Fruit fly (Drosophila melanogaster) whole organism, prepupa: ENCODE results near the gene cni.
A peak's percentile ranks its signal among the peaks of the same experiment; 100 is the strongest.

Experiments used
- Blimp-1 ChIP-seq: fragments of 200-800 bp; sonication (Bioruptor generic); optimal IDR thresholded peaks from 3 replicates; lab custom pipeline; 2017; ENCODE audit warnings: missing biosample characterization, missing genetic modification characterization, mild to moderate bottlenecking, moderate library complexity, missing genetic modification reagents
- CG10631 ChIP-seq: fragments of 200-800 bp; sonication (Bioruptor generic); optimal IDR thresholded peaks from 2 replicates; lab custom pipeline; 2016; ENCODE audit warnings: missing biosample characterization, missing genetic modification characterization
- CG10669 ChIP-seq: fragments of 200-800 bp; sonication (Bioruptor generic); optimal IDR thresholded peaks from 3 replicates; lab custom pipeline; 2018; ENCODE audit warnings: missing biosample characterization, mild to moderate bottlenecking, missing genetic modification characterization, moderate library complexity
- CG11762 ChIP-seq: fragments of 200-800 bp; sonication (Bioruptor generic); optimal IDR thresholded peaks from 3 replicates; lab custom pipeline; 2016; ENCODE audit warnings: missing biosample characterization, missing genetic modification characterization; ENCODE audit not compliant: insufficient read depth
- CG11902 ChIP-seq: fragments of 200-800 bp; sonication (Bioruptor generic); optimal IDR thresholded peaks from 3 replicates; lab custom pipeline; 2016; ENCODE audit warnings: missing biosample characterization, missing genetic modification characterization
- CG1621 ChIP-seq: fragments of 200-800 bp; sonication (Bioruptor generic); optimal IDR thresholded peaks from 3 replicates; lab custom pipeline; 2018; ENCODE audit warnings: missing biosample characterization, mild to moderate bottlenecking, missing genetic modification characterization
- CG16779 ChIP-seq: fragments of 200-800 bp; sonication (Bioruptor generic); optimal IDR thresholded peaks from 3 replicates; lab custom pipeline; 2017; ENCODE audit warnings: missing biosample characterization, mild to moderate bottlenecking, missing genetic modification characterization
- CG3032 ChIP-seq: fragments of 200-800 bp; optimal IDR thresholded peaks from 2 replicates; lab custom pipeline; 2019; ENCODE audit warnings: missing biosample characterization, mild to moderate bottlenecking, missing genetic modification characterization, moderate library complexity
- CG31627 ChIP-seq: fragments of 200-800 bp; sonication (Bioruptor generic); optimal IDR thresholded peaks from 3 replicates; lab custom pipeline; 2016; ENCODE audit warnings: missing biosample characterization, missing genetic modification characterization
- CG32006 ChIP-seq: fragments of 200-800 bp; sonication (Bioruptor generic); optimal IDR thresholded peaks from 3 replicates; lab custom pipeline; 2017; ENCODE audit warnings: missing biosample characterization, mild to moderate bottlenecking, missing genetic modification characterization
- CG34406 ChIP-seq: fragments of 200-800 bp; sonication (Bioruptor generic); optimal IDR thresholded peaks from 3 replicates; lab custom pipeline; 2016; ENCODE audit warnings: missing biosample characterization, missing genetic modification characterization
- CG3919 ChIP-seq: fragments of 200-800 bp; sonication (Bioruptor generic); optimal IDR thresholded peaks from 3 replicates; lab custom pipeline; 2016; ENCODE audit warnings: missing biosample characterization, missing genetic modification characterization
- CG4318 ChIP-seq: fragments of 200-800 bp; sonication (Bioruptor generic); optimal IDR thresholded peaks from 3 replicates; lab custom pipeline; 2017; ENCODE audit warnings: missing biosample characterization, mild to moderate bottlenecking, missing genetic modification characterization
- CG6163 ChIP-seq: fragments of 200-800 bp; sonication (Bioruptor generic); IDR thresholded peaks from 3 replicates; pipeline ENCODE4 v1.3.6; 2022; ENCODE audit warnings: missing biosample characterization, missing genetic modification characterization
- CG6276 ChIP-seq: fragments of 200-800 bp; sonication (Bioruptor generic); optimal IDR thresholded peaks from 2 replicates; lab custom pipeline; 2017; ENCODE audit warnings: missing biosample characterization, mild to moderate bottlenecking, missing genetic modification characterization
- CG6808 ChIP-seq: fragments of 200-800 bp; sonication (Bioruptor generic); optimal IDR thresholded peaks from 3 replicates; lab custom pipeline; 2017; ENCODE audit warnings: missing biosample characterization, missing genetic modification characterization, mild to moderate bottlenecking, moderate library complexity, missing genetic modification reagents
- CG7368 ChIP-seq: fragments of 200-800 bp; sonication (Bioruptor generic); optimal IDR thresholded peaks from 3 replicates; lab custom pipeline; 2016; ENCODE audit warnings: missing biosample characterization, missing genetic modification characterization
- CG8119 ChIP-seq: fragments of 200-800 bp; sonication (Bioruptor generic); IDR thresholded peaks from 3 replicates; pipeline ENCODE4 v1.3.6; 2022; ENCODE audit warnings: missing biosample characterization, missing genetic modification characterization
- CG8319 ChIP-seq: fragments of 200-800 bp; sonication (Bioruptor generic); optimal IDR thresholded peaks from 3 replicates; lab custom pipeline; 2016; ENCODE audit warnings: missing biosample characterization, missing genetic modification characterization
- CG8632 ChIP-seq: fragments of 200-800 bp; sonication (Bioruptor generic); optimal IDR thresholded peaks from 3 replicates; lab custom pipeline; 2016; ENCODE audit warnings: missing biosample characterization, missing genetic modification characterization
- Eip75B ChIP-seq: fragments of 200-800 bp; sonication (Bioruptor generic); optimal IDR thresholded peaks from 3 replicates; lab custom pipeline; 2016; ENCODE audit warnings: missing biosample characterization, missing genetic modification characterization
- Eip78C ChIP-seq: fragments of 200-800 bp; sonication (Bioruptor generic); peaks from one replicate; lab custom pipeline; 2016; ENCODE audit warnings: missing biosample characterization, missing genetic modification characterization
- Eip93F ChIP-seq: fragments of 200-800 bp; sonication (Bioruptor generic); optimal IDR thresholded peaks from 2 replicates; lab custom pipeline; 2016; ENCODE audit warnings: missing biosample characterization, mild to moderate bottlenecking, missing genetic modification characterization
- Ets21C ChIP-seq: fragments of 200-800 bp; sonication (Bioruptor generic); optimal IDR thresholded peaks from 3 replicates; lab custom pipeline; 2016; ENCODE audit warnings: missing biosample characterization, missing genetic modification characterization
- Hr4 ChIP-seq: fragments of 200-800 bp; sonication (Bioruptor generic); optimal IDR thresholded peaks from 3 replicates; lab custom pipeline; 2016; ENCODE audit warnings: missing biosample characterization, missing genetic modification characterization
- Lpt ChIP-seq: fragments of 200-800 bp; sonication (Bioruptor generic); optimal IDR thresholded peaks from 3 replicates; lab custom pipeline; 2016; ENCODE audit warnings: missing biosample characterization, missing genetic modification characterization
- Met ChIP-seq: fragments of 200-800 bp; sonication (Bioruptor generic); optimal IDR thresholded peaks from 3 replicates; lab custom pipeline; 2016; ENCODE audit warnings: missing biosample characterization, missing genetic modification characterization
- OdsH ChIP-seq: fragments of 200-800 bp; sonication (Bioruptor generic); optimal IDR thresholded peaks from 3 replicates; lab custom pipeline; 2016; ENCODE audit warnings: missing biosample characterization, missing genetic modification characterization
- Smox ChIP-seq: fragments of 200-800 bp; sonication (Bioruptor generic); optimal IDR thresholded peaks from 3 replicates; lab custom pipeline; 2016; ENCODE audit warnings: missing biosample characterization, missing genetic modification characterization
- Sox102F ChIP-seq: fragments of 200-800 bp; sonication (Bioruptor generic); optimal IDR thresholded peaks from 2 replicates; lab custom pipeline; 2016; ENCODE audit warnings: missing biosample characterization, mild to moderate bottlenecking, missing genetic modification characterization
- Sox14 ChIP-seq: fragments of 200-800 bp; sonication (Bioruptor generic); optimal IDR thresholded peaks from 3 replicates; lab custom pipeline; 2016; ENCODE audit warnings: missing biosample characterization, missing genetic modification characterization
- Sox15 ChIP-seq: fragments of 200-800 bp; sonication (Bioruptor generic); optimal IDR thresholded peaks from 3 replicates; lab custom pipeline; 2016; ENCODE audit warnings: missing biosample characterization, missing genetic modification characterization
- achi ChIP-seq: fragments of 200-800 bp; sonication (Bioruptor generic); optimal IDR thresholded peaks from 3 replicates; lab custom pipeline; 2016; ENCODE audit warnings: missing biosample characterization, missing genetic modification characterization
- acj6 ChIP-seq: fragments of 200-800 bp; sonication (Bioruptor generic); optimal IDR thresholded peaks from 3 replicates; lab custom pipeline; 2016; ENCODE audit warnings: missing biosample characterization, missing genetic modification characterization
- cyc ChIP-seq: fragments of 200-800 bp; sonication (Bioruptor generic); optimal IDR thresholded peaks from 3 replicates; lab custom pipeline; 2016; ENCODE audit warnings: missing biosample characterization, missing genetic modification characterization
- dac ChIP-seq: fragments of 200-800 bp; sonication (Bioruptor generic); optimal IDR thresholded peaks from 2 replicates; lab custom pipeline; 2017; ENCODE audit warnings: missing biosample characterization, mild to moderate bottlenecking, missing genetic modification characterization
- esn ChIP-seq: fragments of 200-800 bp; sonication (Bioruptor generic); optimal IDR thresholded peaks from 2 replicates; lab custom pipeline; 2016; ENCODE audit warnings: missing biosample characterization, mild to moderate bottlenecking, missing genetic modification characterization, moderate library complexity
- fd85E ChIP-seq: fragments of 200-800 bp; sonication (Bioruptor generic); optimal IDR thresholded peaks from 3 replicates; lab custom pipeline; 2016; ENCODE audit warnings: missing biosample characterization, missing genetic modification characterization
- fkh ChIP-seq: fragments of 200-800 bp; sonication (Bioruptor generic); optimal IDR thresholded peaks from 3 replicates; lab custom pipeline; 2017; ENCODE audit warnings: missing biosample characterization, mild to moderate bottlenecking, missing genetic modification characterization, moderate library complexity
- net ChIP-seq: fragments of 200-800 bp; sonication (Bioruptor generic); optimal IDR thresholded peaks from 3 replicates; lab custom pipeline; 2016; ENCODE audit warnings: missing biosample characterization, missing genetic modification characterization
- pdm3 ChIP-seq: fragments of 200-800 bp; sonication (Bioruptor generic); optimal IDR thresholded peaks from 3 replicates; lab custom pipeline; 2016; ENCODE audit warnings: missing biosample characterization, missing genetic modification characterization
- ss ChIP-seq, 2 experiments: fragments of 200-800 bp; sonication (Bioruptor generic); optimal IDR thresholded peaks; 2 replicates in 1 of 2; 3 replicates in 1 of 2; lab custom pipeline; 2017 to 2018; ENCODE audit warnings: mild to moderate bottlenecking in 2 of 2, missing biosample characterization in 2 of 2, missing genetic modification characterization in 2 of 2, moderate library complexity in 1 of 2
- svp ChIP-seq: fragments of 200-800 bp; sonication (Bioruptor generic); peaks from one replicate; lab custom pipeline; 2016; ENCODE audit warnings: missing biosample characterization, missing genetic modification characterization
- vri ChIP-seq: fragments of 200-800 bp; sonication (Bioruptor generic); optimal IDR thresholded peaks from 3 replicates; lab custom pipeline; 2016; ENCODE audit warnings: missing biosample characterization, mild to moderate bottlenecking, missing genetic modification characterization

cni gene

dm6 chr2L:16285692-16286359, 24.7 kb downstream of the cni start (continued):
- no peak for TF ChIP-seq CG6163
- TF ChIP-seq Hr4 = peak; percentile 87
- TF ChIP-seq CG1621 (tag; lab: Kevin White, UChicago) = peak; percentile 83
- peak; percentile 69 for TF ChIP-seq CG6808
- TF ChIP-seq Met = peak; percentile 92
- peak; percentile 87 for TF ChIP-seq CG10631 (GFP tag; lab: Kevin White, UChicago)
- peak; percentile 83 for TF ChIP-seq Eip75B (GFP tag; lab: Kevin White, UChicago)
- peak; percentile 83 for TF ChIP-seq Sox15 (GFP tag; lab: Kevin White, UChicago)
- TF ChIP-seq CG8632 (GFP tag; lab: Kevin White, UChicago) = peak; percentile 85
- no peak for TF ChIP-seq fd85E
- TF ChIP-seq CG10669 (GFP tag; lab: Kevin White, UChicago) = peak; percentile 87
- peak; percentile 94 for TF ChIP-seq CG31627
- no peak for TF ChIP-seq CG8119 (GFP tag; lab: Robert Waterston, UW)
- TF ChIP-seq Sox14 (GFP tag; lab: Kevin White, UChicago) = peak; percentile 91
- peak; percentile 85 for TF ChIP-seq vri (GFP tag; lab: Kevin White, UChicago)
- peak; percentile 86 for TF ChIP-seq CG34406 (GFP tag; lab: Kevin White, UChicago)
- peak; percentile 92 for TF ChIP-seq cyc (GFP tag; lab: Kevin White, UChicago)
- peak; percentile 91 for TF ChIP-seq Smox
- TF ChIP-seq Eip78C (GFP tag; lab: Kevin White, UChicago) = peak; percentile 97
- TF ChIP-seq Eip93F (GFP tag; lab: Kevin White, UChicago) = peak; percentile 82
- TF ChIP-seq Sox102F = peak; percentile 93
- TF ChIP-seq OdsH (GFP tag; lab: Kevin White, UChicago) = peak; percentile 91
- TF ChIP-seq CG3032 = peak; percentile 87

- TF ChIP-seq CG11762 (peak; percentile 54), Eip78C (GFP tag; lab: Kevin White, UChicago) (peak; percentile 90), pdm3 (GFP tag; lab: Kevin White, UChicago) (peak; percentile 71), CG8319 (GFP tag; lab: Kevin White, UChicago) (peak; percentile 35), CG3919 (GFP tag; lab: Kevin White, UChicago) (peak; percentile 69), fd85E (peak; percentile 67), ss (GFP tag; optimal IDR thresholded peaks at IDR 0.05; lab: Kevin White, UChicago) (peak in 1 of 2 experiments; percentile 69), CG10669 (GFP tag; lab: Kevin White, UChicago) (peak; percentile 29), Hr4 (peak; percentile 63), fkh (peak; percentile 31), acj6 (GFP tag; lab: Kevin White, UChicago) (peak; percentile 80), CG6276 (peak; percentile 58), vri (GFP tag; lab: Kevin White, UChicago) (peak; percentile 85), CG32006 (GFP tag; lab: Kevin White, UChicago) (peak; percentile 64), Lpt (peak; percentile 45), Smox (peak; percentile 75), CG4318 (GFP tag; lab: Kevin White, UChicago) (peak; percentile 26), Sox14 (GFP tag; lab: Kevin White, UChicago) (peak; percentile 82), CG7368 (GFP tag; lab: Kevin White, UChicago) (peak; percentile 76), dac (GFP tag; lab: Kevin White, UChicago) (no peak), CG11902 (GFP tag; lab: Kevin White, UChicago) (peak; percentile 3), CG16779 (tag; lab: Kevin White, UChicago) (peak; percentile 68), Ets21C (GFP tag; lab: Kevin White, UChicago) (peak; percentile 49), cyc (GFP tag; lab: Kevin White, UChicago) (peak; percentile 58), Eip93F (GFP tag; lab: Kevin White, UChicago) (peak; percentile 6), net (peak; percentile 47), Sox15 (GFP tag; lab: Kevin White, UChicago) (peak; percentile 32), OdsH (GFP tag; lab: Kevin White, UChicago) (peak; percentile 76), achi (GFP tag; lab: Kevin White, UChicago) (peak; percentile 66), Blimp-1 (peak; percentile 53), CG1621 (tag; lab: Kevin White, UChicago) (peak; percentile 28), CG31627 (peak; percentile 68), CG6808 (peak; percentile 52), svp (peak; percentile 74), Met (peak; percentile 67), esn (GFP tag; lab: Kevin White, UChicago) (peak; percentile 74)
Measured at dm6 chr2L:16284306-16285299, 25.9 kb downstream of the cni start.
